Worm (Caenorhabditis elegans): Measurements from ENCODE around the gene Y55B1BR.6.

DNA sequence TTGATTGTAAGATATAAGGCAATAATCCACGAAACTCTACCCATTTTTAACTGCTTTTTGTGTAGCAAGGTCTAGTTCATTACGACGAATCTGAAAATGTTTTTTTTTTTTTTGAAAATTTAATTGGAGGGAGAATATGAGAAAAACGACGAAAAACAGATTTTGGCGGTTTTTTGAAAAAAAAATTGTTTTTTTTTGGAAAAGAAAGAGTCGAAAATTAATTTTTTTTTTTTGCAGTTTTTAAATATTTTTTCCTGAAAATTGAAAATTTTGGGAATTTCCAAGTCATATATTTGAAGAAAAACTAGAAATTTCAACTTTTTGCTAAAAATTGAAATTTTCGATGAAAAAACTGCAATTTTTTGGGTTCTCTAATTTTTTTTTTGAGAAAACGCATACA lies 45.0 kb downstream of the Y55B1BR.6 start, which contains the start of gene stim-1:
- TF ChIP-seq pes-1 (GFP tag; IDR thresholded peaks at IDR 0.05) (no peak), ama-1 (optimal IDR thresholded peaks at IDR 0.05) (no peak), flt-1 (GFP tag; IDR thresholded peaks at IDR 0.05) (no peak), F13C5.2 (tag; optimal IDR thresholded peaks at IDR 0.05) (no peak), scrt-1 (GFP tag; IDR thresholded peaks at IDR 0.05) (no peak), ceh-36 (tag; optimal IDR thresholded peaks at IDR 0.05) (no peak), tbx-37 (GFP tag; conservative IDR thresholded peaks at IDR 0.05) (no peak), sea-1 (GFP tag; conservative IDR thresholded peaks at IDR 0.05) (no peak), hnd-1 (tag; optimal IDR thresholded peaks at IDR 0.05) (no peak)
